Worm (Caenorhabditis elegans) whole organism, L1 larva: ENCODE measurements around the gene D1053.2.

ENCODE experiments used
- ama-1 ChIP-seq: fragments of 150-350 bp; optimal IDR thresholded peaks from 2 replicates; lab custom pipeline; 2014
- lin-13 ChIP-seq: fragments of 150-350 bp; optimal IDR thresholded peaks from 2 replicates; lab custom pipeline; 2014; ENCODE audit warnings: missing biosample characterization, missing genetic modification reagents, missing genetic modification characterization

- no peak for TF ChIP-seq lin-13
- TF ChIP-seq ama-1 (lab: Kevin White, UChicago): no peak
Observed at ce11 chrX:11680851-11681250, 47.1 kb upstream of the D1053.2 start, which contains the start of gene T04F8.7.
